Fruit fly (Drosophila melanogaster): Measurements from ENCODE around the gene CG5039.
A peak's percentile ranks its signal among the peaks of the same experiment; 100 is the strongest.

The CG5039 gene

dm6 chr3R:25686698-25687420, 8.4 kb downstream of the CG5039 start, which contains the start of gene CLS (continued):
- no peak for TF ChIP-seq Stat92E (GFP tag; optimal IDR thresholded peaks at IDR 0.05)
- peak; percentile 4 for TF ChIP-seq CG17186 (GFP tag; optimal IDR thresholded peaks at IDR 0.05)
- no peak for TF ChIP-seq CG17802 (tag; optimal IDR thresholded peaks at IDR 0.05)
- no peak for TF ChIP-seq gce (GFP tag; IDR thresholded peaks at IDR 0.05)
- no peak for TF ChIP-seq Dek (tag; optimal IDR thresholded peaks at IDR 0.05)
- peak; percentile 14 for TF ChIP-seq CG2712 (tag; optimal IDR thresholded peaks at IDR 0.05)
- TF ChIP-seq dmrt99B (tag; optimal IDR thresholded peaks at IDR 0.05) = no peak
- TF ChIP-seq CG10267 (tag; optimal IDR thresholded peaks at IDR 0.05) = no peak
- TF ChIP-seq CG13424 (tag; optimal IDR thresholded peaks at IDR 0.05) = no peak
- TF ChIP-seq CG12659 (GFP tag; optimal IDR thresholded peaks at IDR 0.05) = peak; percentile 30
- TF ChIP-seq CG4854 (GFP tag; optimal IDR thresholded peaks at IDR 0.05) = no peak
- TF ChIP-seq CG34376 (GFP tag; optimal IDR thresholded peaks at IDR 0.05) = no peak
- no peak for TF ChIP-seq CG10431 (GFP tag; optimal IDR thresholded peaks at IDR 0.05)
- TF ChIP-seq prd (optimal IDR thresholded peaks at IDR 0.05) = no peak
- no peak for TF ChIP-seq prd (GFP tag; IDR thresholded peaks at IDR 0.05)
- no peak for TF ChIP-seq CG3726 (GFP tag; IDR thresholded peaks at IDR 0.05)
- TF ChIP-seq CG5180 (GFP tag; optimal IDR thresholded peaks at IDR 0.05) = no peak
- no peak for TF ChIP-seq disco-r (GFP tag; optimal IDR thresholded peaks at IDR 0.05)
- TF ChIP-seq CG2889 (GFP tag; IDR thresholded peaks at IDR 0.05) = no peak
- TF ChIP-seq ken (GFP tag; IDR thresholded peaks at IDR 0.05) = no peak
- TF ChIP-seq CG10366 (GFP tag; IDR thresholded peaks at IDR 0.05) = no peak
- no peak for TF ChIP-seq CG13624 (GFP tag; optimal IDR thresholded peaks at IDR 0.05)
- no peak for TF ChIP-seq gt (GFP tag; IDR thresholded peaks at IDR 0.05)
- TF ChIP-seq abd-A (tag; optimal IDR thresholded peaks at IDR 0.05) = no peak
- TF ChIP-seq CG2199 (GFP tag; IDR thresholded peaks at IDR 0.05) = no peak
- TF ChIP-seq kah (GFP tag; optimal IDR thresholded peaks at IDR 0.05) = no peak
- no peak for TF ChIP-seq CG18619 (GFP tag; optimal IDR thresholded peaks at IDR 0.05)
- no peak for TF ChIP-seq Vsx1 (GFP tag; optimal IDR thresholded peaks at IDR 0.05)
- no peak for TF ChIP-seq Atf-2 (GFP tag; optimal IDR thresholded peaks at IDR 0.05)
- no peak for TF ChIP-seq caup (GFP tag; optimal IDR thresholded peaks at IDR 0.05; ENCODE audit: severe bottlenecking)
- TF ChIP-seq chm (GFP tag; IDR thresholded peaks at IDR 0.05) = no peak
- no peak for TF ChIP-seq CG2120 (GFP tag; optimal IDR thresholded peaks at IDR 0.05)
- TF ChIP-seq yki (optimal IDR thresholded peaks at IDR 0.05) = no peak
- no peak for TF ChIP-seq salm (tag; optimal IDR thresholded peaks at IDR 0.05)
- TF ChIP-seq hkb (optimal IDR thresholded peaks at IDR 0.05) = no peak
- no peak for TF ChIP-seq hkb (GFP tag; IDR thresholded peaks at IDR 0.05)
- TF ChIP-seq CG43689 (GFP tag; IDR thresholded peaks at IDR 0.05) = no peak
- no peak for TF ChIP-seq CG8944 (GFP tag; optimal IDR thresholded peaks at IDR 0.05)
- TF ChIP-seq ind (GFP tag; optimal IDR thresholded peaks at IDR 0.05) = no peak
- no peak for TF ChIP-seq jumu (GFP tag; optimal IDR thresholded peaks at IDR 0.05)
- TF ChIP-seq CG12769 (tag; optimal IDR thresholded peaks at IDR 0.05) = no peak
- no peak for TF ChIP-seq C15 (GFP tag; IDR thresholded peaks at IDR 0.05)
- TF ChIP-seq CG18599 (GFP tag; optimal IDR thresholded peaks at IDR 0.05) = no peak
- TF ChIP-seq HLH54F (GFP tag; optimal IDR thresholded peaks at IDR 0.05) = no peak
- TF ChIP-seq CG17568 (GFP tag; optimal IDR thresholded peaks at IDR 0.05) = no peak
- no peak for TF ChIP-seq cg (GFP tag; optimal IDR thresholded peaks at IDR 0.05)
- TF ChIP-seq esg (GFP tag; conservative IDR thresholded peaks at IDR 0.05) = no peak
- TF ChIP-seq CG3838 (GFP tag; optimal IDR thresholded peaks at IDR 0.05) = no peak
- TF ChIP-seq CG2116 (GFP tag; optimal IDR thresholded peaks at IDR 0.05) = peak; percentile 59
- no peak for TF ChIP-seq HmgD (GFP tag; optimal IDR thresholded peaks at IDR 0.05)
- TF ChIP-seq fd64A (GFP tag; optimal IDR thresholded peaks at IDR 0.05) = no peak

Measured in whole organism, embryonic.